Worm (Caenorhabditis elegans): Measurements from ENCODE around the gene K12B6.4.

Gene K12B6.4

DNA sequence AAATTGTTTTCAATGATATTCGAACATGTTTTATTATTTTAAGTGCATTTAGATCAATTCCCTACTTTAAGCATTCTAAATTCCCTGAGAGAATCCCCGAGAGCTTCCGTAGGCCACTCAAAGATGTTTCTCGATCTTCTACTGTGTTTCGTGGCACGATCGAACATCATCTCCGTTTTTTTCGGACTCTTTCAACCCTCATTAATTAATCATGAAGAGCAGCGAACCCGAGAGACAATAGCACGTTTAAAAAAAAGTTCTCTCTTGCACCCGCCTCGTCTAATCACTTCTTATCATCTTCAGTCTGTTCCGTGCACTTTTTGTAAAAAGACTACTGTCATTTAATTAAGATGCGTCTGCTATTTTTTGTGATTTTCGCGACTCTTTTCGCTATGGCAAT, 7.5 kb upstream of the K12B6.4 start, which contains the start of gene K12B6.11:
Gene K12B6.11, plus strand, starts transcription at position 301 of the 400 bp plus-strand sequence.
- TF ChIP-seq tbx-7 (tag; optimal IDR thresholded peaks at IDR 0.05) = no peak
- TF ChIP-seq ceh-24 (tag; optimal IDR thresholded peaks at IDR 0.05) = no peak
- TF ChIP-seq eyg-1 (tag; optimal IDR thresholded peaks at IDR 0.05) = no peak
- TF ChIP-seq K02D7.2 (tag; optimal IDR thresholded peaks at IDR 0.05) = no peak

DNA sequence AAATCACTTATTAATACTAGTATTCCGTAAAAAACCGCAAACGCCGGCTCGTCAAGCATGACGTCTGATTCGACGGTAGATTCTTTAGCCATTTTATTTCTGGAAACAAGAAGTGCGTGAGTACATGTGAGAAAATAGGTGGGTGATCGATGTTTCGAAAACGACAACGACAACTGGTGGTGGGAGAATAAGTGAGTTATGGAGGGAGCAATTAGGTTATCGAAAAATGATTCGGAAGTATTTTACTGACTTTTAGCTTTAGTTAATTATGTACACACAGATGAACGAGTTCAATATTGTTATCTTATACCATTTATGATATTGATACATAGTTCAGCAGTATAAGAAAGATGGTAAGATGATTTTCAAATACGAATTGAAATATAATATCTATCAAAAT, 5.3 kb upstream of the K12B6.4 start, which contains the start of gene srn-1:
Gene srn-1, minus strand, starts transcription at position 101 of the 400 bp plus-strand sequence.
- TF ChIP-seq pat-9 (tag; optimal IDR thresholded peaks at IDR 0.05) = no peak
- no peak for TF ChIP-seq C08G9.2 (tag; optimal IDR thresholded peaks at IDR 0.05)
- TF ChIP-seq fkh-6 (tag; optimal IDR thresholded peaks at IDR 0.05) = no peak
- TF ChIP-seq ttx-3 (tag; optimal IDR thresholded peaks at IDR 0.05) = no peak
- TF ChIP-seq elt-4 (tag; optimal IDR thresholded peaks at IDR 0.05) = no peak
- TF ChIP-seq hlh-8 (tag; optimal IDR thresholded peaks at IDR 0.05) = no peak
- TF ChIP-seq sdc-2 (tag; optimal IDR thresholded peaks at IDR 0.05) = no peak
- no peak for TF ChIP-seq ceh-22 (tag; optimal IDR thresholded peaks at IDR 0.05)
- no peak for TF ChIP-seq K02D7.2 (tag; optimal IDR thresholded peaks at IDR 0.05)
- TF ChIP-seq dmd-4 (tag; optimal IDR thresholded peaks at IDR 0.05; ENCODE audit: borderline replicate concordance) = no peak

ce11 chrV:6280067-6280466, 1.0 kb downstream of the K12B6.4 start:
- TF ChIP-seq sdc-2 (tag; optimal IDR thresholded peaks at IDR 0.05) (no peak), C38D4.7 (GFP tag; optimal IDR thresholded peaks at IDR 0.05) (no peak), elt-4 (tag; optimal IDR thresholded peaks at IDR 0.05) (no peak), elt-2 (tag; optimal IDR thresholded peaks at IDR 0.05) (no peak), hlh-30 (tag; optimal IDR thresholded peaks at IDR 0.05; ENCODE audit: insufficient read depth) (no peak), odd-2 (tag; optimal IDR thresholded peaks at IDR 0.05) (no peak), C08G9.2 (tag; optimal IDR thresholded peaks at IDR 0.05) (no peak), tbx-7 (tag; optimal IDR thresholded peaks at IDR 0.05) (no peak), gmeb-2 (tag; optimal IDR thresholded peaks at IDR 0.05) (no peak), pha-4 (tag; optimal IDR thresholded peaks at IDR 0.05) (no peak), ceh-34 (tag; optimal IDR thresholded peaks at IDR 0.05) (no peak), ztf-16 (tag; optimal IDR thresholded peaks at IDR 0.05) (no peak), ceh-22 (tag; optimal IDR thresholded peaks at IDR 0.05) (no peak), fkh-6 (tag; optimal IDR thresholded peaks at IDR 0.05) (no peak), pha-2 (tag; optimal IDR thresholded peaks at IDR 0.05) (no peak), ceh-9 (tag; optimal IDR thresholded peaks at IDR 0.05) (no peak)

- TF ChIP-seq sox-2 (GFP tag; IDR thresholded peaks at IDR 0.05) (no peak), odd-2 (tag; optimal IDR thresholded peaks at IDR 0.05) (no peak), ref-2 (tag; optimal IDR thresholded peaks at IDR 0.05) (no peak), unc-86 (tag; optimal IDR thresholded peaks at IDR 0.05) (no peak), madf-2 (tag; optimal IDR thresholded peaks at IDR 0.05) (no peak), ceh-31 (tag; optimal IDR thresholded peaks at IDR 0.05) (no peak), ceh-19 (GFP tag; optimal IDR thresholded peaks at IDR 0.05) (no peak), rnt-1 (tag; optimal IDR thresholded peaks at IDR 0.05) (no peak), unc-42 (tag; optimal IDR thresholded peaks at IDR 0.05) (no peak), fax-1 (tag; optimal IDR thresholded peaks at IDR 0.05) (no peak), pat-9 (tag; optimal IDR thresholded peaks at IDR 0.05) (no peak), ttx-3 (tag; optimal IDR thresholded peaks at IDR 0.05) (no peak), sox-4 (tag; optimal IDR thresholded peaks at IDR 0.05) (no peak), che-1 (tag; optimal IDR thresholded peaks at IDR 0.05) (no peak)
These were observed 2.7 kb downstream of the K12B6.4 start, which contains the start of gene fil-2 for ce11 chrV:6278117-6279081. Gene fil-2 (plus strand): TSS chrV:6279031.
